Worm (Caenorhabditis elegans) whole organism, late embryonic: ENCODE data around the gene F44G4.6.

ENCODE experiments used
- C08G9.2 ChIP-seq: sonication (generic microtip); optimal IDR thresholded peaks from 2 replicates; lab custom pipeline; 2016; ENCODE audit warnings: mild to moderate bottlenecking, missing genetic modification characterization, moderate library complexity, missing compliant biosample characterization
- K02D7.2 ChIP-seq: sonication (generic microtip); optimal IDR thresholded peaks from 2 replicates; lab custom pipeline; 2017; ENCODE audit warnings: mild to moderate bottlenecking, missing genetic modification characterization, missing compliant biosample characterization
- K09A11.1 ChIP-seq: sonication (generic microtip); optimal IDR thresholded peaks from 2 replicates; lab custom pipeline; 2017; ENCODE audit warnings: antibody characterized with exemption, mild to moderate bottlenecking, missing genetic modification characterization, missing compliant biosample characterization; ENCODE audit not compliant: insufficient read depth
- ama-1 ChIP-seq: fragments of 150-350 bp; optimal IDR thresholded peaks from 2 replicates; lab custom pipeline; 2014
- ceh-14 ChIP-seq: sonication (generic microtip); optimal IDR thresholded peaks from 2 replicates; lab custom pipeline; 2016; ENCODE audit warnings: missing genotype, missing genetic modification characterization, missing compliant biosample characterization
- ceh-18 ChIP-seq: sonication (generic microtip); optimal IDR thresholded peaks from 2 replicates; lab custom pipeline; 2016; ENCODE audit warnings: missing genetic modification characterization, missing compliant biosample characterization
- ceh-19 ChIP-seq: fragments of 200-800 bp; sonication (Bioruptor generic); optimal IDR thresholded peaks from 2 replicates; lab custom pipeline; 2018; ENCODE audit warnings: mild to moderate bottlenecking, missing genetic modification characterization, missing compliant biosample characterization
- ceh-2 ChIP-seq: sonication (generic microtip); optimal IDR thresholded peaks from 2 replicates; lab custom pipeline; 2016; ENCODE audit warnings: missing genotype, missing genetic modification characterization, missing compliant biosample characterization
- ceh-22 ChIP-seq: sonication (generic microtip); optimal IDR thresholded peaks from 2 replicates; lab custom pipeline; 2017; ENCODE audit warnings: missing biosample characterization, missing genetic modification characterization
- ceh-31 ChIP-seq: sonication (generic microtip); optimal IDR thresholded peaks from 2 replicates; lab custom pipeline; 2016; ENCODE audit warnings: missing genetic modification characterization, missing compliant biosample characterization
- ceh-34 ChIP-seq: sonication (generic microtip); optimal IDR thresholded peaks from 2 replicates; lab custom pipeline; 2016; ENCODE audit warnings: mild to moderate bottlenecking, missing genetic modification characterization, missing compliant biosample characterization
- ceh-48 ChIP-seq: sonication (generic microtip); optimal IDR thresholded peaks from 2 replicates; lab custom pipeline; 2016; ENCODE audit warnings: missing genetic modification characterization, inconsistent platforms, missing compliant biosample characterization
- ceh-6 ChIP-seq: fragments of 200-800 bp; sonication (Bioruptor generic); optimal IDR thresholded peaks from 2 replicates; lab custom pipeline; 2018; ENCODE audit warnings: mild to moderate bottlenecking, missing genetic modification characterization, missing compliant biosample characterization
- che-1 ChIP-seq: sonication (generic microtip); optimal IDR thresholded peaks from 2 replicates; lab custom pipeline; 2016; ENCODE audit warnings: mild to moderate bottlenecking, missing genetic modification characterization, missing compliant biosample characterization
- dve-1 ChIP-seq: sonication (generic microtip); optimal IDR thresholded peaks from 2 replicates; lab custom pipeline; 2017; ENCODE audit warnings: antibody characterized with exemption, mild to moderate bottlenecking, missing genetic modification characterization, missing compliant biosample characterization
- elt-2 ChIP-seq: sonication (generic microtip); optimal IDR thresholded peaks from 2 replicates; lab custom pipeline; 2016; ENCODE audit warnings: missing genetic modification reagents, missing genetic modification characterization, missing compliant biosample characterization
- fkh-6 ChIP-seq: sonication (generic microtip); optimal IDR thresholded peaks from 2 replicates; lab custom pipeline; 2016; ENCODE audit warnings: missing genetic modification characterization, missing compliant biosample characterization
- hlh-30 ChIP-seq: sonication (generic microtip); optimal IDR thresholded peaks from 2 replicates; lab custom pipeline; 2017; ENCODE audit warnings: antibody characterized with exemption, missing genetic modification characterization, missing compliant biosample characterization; ENCODE audit not compliant: insufficient read depth
- hlh-8 ChIP-seq: sonication (generic microtip); optimal IDR thresholded peaks from 2 replicates; lab custom pipeline; 2016; ENCODE audit warnings: missing genotype, missing genetic modification characterization, missing compliant biosample characterization
- madf-2 ChIP-seq: sonication (generic microtip); optimal IDR thresholded peaks from 2 replicates; lab custom pipeline; 2017; ENCODE audit warnings: missing genetic modification characterization, missing compliant biosample characterization
- nfya-1 ChIP-seq: sonication (generic microtip); optimal IDR thresholded peaks from 2 replicates; lab custom pipeline; 2017; ENCODE audit warnings: missing genetic modification characterization, mild to moderate bottlenecking, missing compliant biosample characterization, antibody characterized with exemption, moderate library complexity
- nhr-232 ChIP-seq: sonication (generic microtip); optimal IDR thresholded peaks from 2 replicates; lab custom pipeline; 2016; ENCODE audit warnings: missing genetic modification characterization, missing compliant biosample characterization
- pat-9 ChIP-seq: fragments of 200-800 bp; sonication (Bioruptor generic); optimal IDR thresholded peaks from 2 replicates; lab custom pipeline; 2018; ENCODE audit warnings: mild to moderate bottlenecking, missing genetic modification characterization, moderate library complexity, missing compliant biosample characterization
- ref-2 ChIP-seq: sonication (generic microtip); optimal IDR thresholded peaks from 2 replicates; lab custom pipeline; 2016; ENCODE audit warnings: missing genetic modification characterization, missing compliant biosample characterization
- syd-9 ChIP-seq: sonication (generic microtip); optimal IDR thresholded peaks from 2 replicates; lab custom pipeline; 2016; ENCODE audit warnings: mild to moderate bottlenecking, missing genetic modification characterization, moderate library complexity, missing compliant biosample characterization
- tbx-2 ChIP-seq: sonication (generic microtip); optimal IDR thresholded peaks from 2 replicates; lab custom pipeline; 2016; ENCODE audit warnings: missing genetic modification characterization, missing compliant biosample characterization
- tbx-7 ChIP-seq: sonication (generic microtip); optimal IDR thresholded peaks from 2 replicates; lab custom pipeline; 2016; ENCODE audit warnings: missing genotype, missing genetic modification characterization, missing compliant biosample characterization
- ttx-3 ChIP-seq: sonication (generic microtip); optimal IDR thresholded peaks from 2 replicates; lab custom pipeline; 2016; ENCODE audit warnings: missing genetic modification reagents, missing genetic modification characterization, missing compliant biosample characterization
- unc-3 ChIP-seq, 2 experiments: fragments of 200-800 bp in 1 of 2; sonication (Bioruptor generic) in 1 of 2; sonication (generic microtip) in 1 of 2; conservative IDR thresholded peaks in 1 of 2; optimal IDR thresholded peaks in 1 of 2; 2 replicates each; pipeline versions ENCODE4 v1.3.6 to Lab custom; 2016 to 2022; ENCODE audit warnings: missing compliant biosample characterization in 2 of 2, missing genetic modification characterization in 2 of 2, missing genetic modification reagents in 1 of 2
- unc-42 ChIP-seq: sonication (generic microtip); optimal IDR thresholded peaks from 2 replicates; lab custom pipeline; 2016; ENCODE audit warnings: missing genotype, missing genetic modification characterization, missing compliant biosample characterization
- unc-55 ChIP-seq: sonication (generic microtip); optimal IDR thresholded peaks from 2 replicates; lab custom pipeline; 2017; ENCODE audit warnings: missing biosample characterization, missing genetic modification reagents, missing genetic modification characterization
- unc-86 ChIP-seq: sonication (generic microtip); optimal IDR thresholded peaks from 2 replicates; lab custom pipeline; 2016; ENCODE audit warnings: missing genetic modification characterization, missing compliant biosample characterization
- zip-5 ChIP-seq: sonication (generic microtip); optimal IDR thresholded peaks from 2 replicates; lab custom pipeline; 2016; ENCODE audit warnings: missing genetic modification characterization, missing compliant biosample characterization

F44G4.6 gene

ce11 chrII:8973516-8974043 lies 28.0 kb downstream of the F44G4.6 start, which contains the start of gene tomm-40:
tomm-40 (minus strand) TSS chrII:8973566.
- TF ChIP-seq elt-2 (tag; lab: Kevin White, UChicago) (peak; percentile 5), pat-9 (tag; lab: Kevin White, UChicago) (no peak)

DNA sequence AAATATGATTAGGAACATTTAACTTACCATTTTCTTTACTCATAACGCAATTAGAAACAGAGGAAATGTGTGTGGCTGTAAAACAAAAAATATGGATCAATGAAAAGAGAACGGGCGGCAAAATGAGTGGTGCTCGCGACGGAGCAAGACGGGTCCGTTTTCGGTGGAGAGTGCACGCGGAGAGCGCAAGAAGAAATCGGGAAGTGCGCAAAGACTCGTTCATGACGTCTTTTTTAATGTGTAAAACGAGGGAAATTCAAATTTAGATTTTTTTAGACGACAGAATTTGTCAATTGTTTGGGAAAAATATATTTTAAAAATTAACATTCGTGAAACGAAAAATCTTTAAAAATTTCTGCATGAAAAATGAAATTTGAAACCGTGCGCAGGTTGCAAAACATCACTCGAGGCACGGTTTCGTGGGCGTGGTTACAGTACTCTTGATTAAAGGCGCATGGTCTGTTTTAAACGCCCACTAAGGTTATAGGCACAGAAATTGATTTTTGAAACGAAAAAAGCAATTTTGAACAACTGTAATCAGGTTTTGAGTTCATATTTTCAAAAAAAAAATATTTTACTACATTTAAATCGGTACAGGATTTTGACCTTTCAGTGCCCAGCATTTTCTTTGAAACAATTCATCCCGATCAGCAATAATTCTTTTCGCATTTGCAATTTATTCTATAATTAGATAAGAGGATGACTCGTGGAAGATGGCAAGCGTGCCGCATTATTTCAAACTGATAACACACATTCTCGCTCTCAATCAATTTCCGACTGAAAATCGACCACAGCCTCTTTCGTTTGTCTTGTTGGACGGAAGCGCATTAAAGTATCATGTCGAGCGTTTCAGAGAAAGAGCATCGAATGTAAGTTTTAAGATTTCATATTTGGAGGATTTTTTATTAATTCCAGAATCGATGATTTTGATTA lies 32.1 kb downstream of the F44G4.6 start, which contains the start of the genes szy-20 and C18E9.5:
Gene szy-20 (minus strand): TSS at position 83 of the 933 bp plus-strand sequence.
Gene C18E9.5 (plus strand): TSS at position 730 of the 933 bp plus-strand sequence.
- TF ChIP-seq ceh-48 (peak; percentile 24), hlh-8 (tag; lab: Kevin White, UChicago) (no peak), nfya-1 (tag; lab: Kevin White, UChicago) (peak; percentile 67), syd-9 (peak; percentile 34), elt-2 (tag; lab: Kevin White, UChicago) (peak; percentile 26), unc-42 (peak; percentile 67), unc-86 (peak; percentile 35), K02D7.2 (tag; lab: Kevin White, UChicago) (peak; percentile 6), ceh-14 (tag; lab: Kevin White, UChicago) (peak; percentile 38), unc-3 (GFP tag; conservative IDR thresholded peaks at IDR 0.05; lab: Robert Waterston, UW) (no peak), unc-3 (tag; optimal IDR thresholded peaks at IDR 0.05; lab: Kevin White, UChicago) (peak; percentile 48), K09A11.1 (tag; lab: Kevin White, UChicago) (peak; percentile 1), dve-1 (tag; lab: Kevin White, UChicago) (peak; percentile 28), che-1 (no peak), ceh-2 (peak; percentile 24), fkh-6 (tag; lab: Kevin White, UChicago) (no peak), C08G9.2 (tag; lab: Kevin White, UChicago) (no peak), hlh-30 (tag; lab: Kevin White, UChicago) (peak; percentile 21), ceh-18 (tag; lab: Kevin White, UChicago) (peak; percentile 47), tbx-7 (peak; percentile 14), tbx-2 (tag; lab: Kevin White, UChicago) (peak; percentile 28), ceh-6 (GFP tag; lab: Kevin White, UChicago) (no peak), ref-2 (tag; lab: Kevin White, UChicago) (peak; percentile 62), ceh-34 (tag; lab: Kevin White, UChicago) (peak; percentile 66), zip-5 (tag; lab: Kevin White, UChicago) (peak; percentile 19), ceh-19 (GFP tag; lab: Kevin White, UChicago) (peak; percentile 34), ama-1 (lab: Kevin White, UChicago) (no peak), unc-55 (GFP tag; lab: Kevin White, UChicago) (no peak), ceh-31 (tag; lab: Kevin White, UChicago) (peak; percentile 76), madf-2 (tag; lab: Kevin White, UChicago) (peak; percentile 8), nhr-232 (tag; lab: Kevin White, UChicago) (peak; percentile 0)

DNA sequence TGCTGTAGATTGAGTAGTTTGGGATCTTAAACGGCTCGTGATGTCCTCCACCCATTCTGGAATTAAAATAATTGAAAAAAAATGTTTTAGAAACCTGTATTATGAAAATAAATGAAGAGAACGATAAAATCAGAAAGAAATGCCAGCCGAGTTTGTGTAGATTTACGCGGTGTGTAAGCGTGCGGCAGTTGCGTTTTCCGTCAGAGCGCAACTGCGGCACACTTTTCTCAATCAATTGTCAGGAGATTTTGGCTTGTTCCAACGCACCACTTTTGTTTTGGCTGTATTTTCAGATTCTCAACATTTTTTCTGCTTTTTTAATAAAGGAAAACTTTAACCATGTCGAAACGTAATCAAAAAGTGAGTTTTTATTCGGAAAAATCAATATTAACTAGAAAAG lies 36.8 kb downstream of the F44G4.6 start, which contains the start of the genes ndub-3 and C18E9.2:
Gene ndub-3 (minus strand): TSS at position 56 of the 400 bp plus-strand sequence.
Gene C18E9.2 (plus strand): TSS at position 172 of the 400 bp plus-strand sequence.
- TF ChIP-seq ttx-3 (tag; lab: Kevin White, UChicago): peak; percentile 14
- no peak for TF ChIP-seq ceh-22 (tag; lab: Kevin White, UChicago)
